Worm (Caenorhabditis elegans): ENCODE measurements around the gene nas-4.

Gene nas-4

DNA sequence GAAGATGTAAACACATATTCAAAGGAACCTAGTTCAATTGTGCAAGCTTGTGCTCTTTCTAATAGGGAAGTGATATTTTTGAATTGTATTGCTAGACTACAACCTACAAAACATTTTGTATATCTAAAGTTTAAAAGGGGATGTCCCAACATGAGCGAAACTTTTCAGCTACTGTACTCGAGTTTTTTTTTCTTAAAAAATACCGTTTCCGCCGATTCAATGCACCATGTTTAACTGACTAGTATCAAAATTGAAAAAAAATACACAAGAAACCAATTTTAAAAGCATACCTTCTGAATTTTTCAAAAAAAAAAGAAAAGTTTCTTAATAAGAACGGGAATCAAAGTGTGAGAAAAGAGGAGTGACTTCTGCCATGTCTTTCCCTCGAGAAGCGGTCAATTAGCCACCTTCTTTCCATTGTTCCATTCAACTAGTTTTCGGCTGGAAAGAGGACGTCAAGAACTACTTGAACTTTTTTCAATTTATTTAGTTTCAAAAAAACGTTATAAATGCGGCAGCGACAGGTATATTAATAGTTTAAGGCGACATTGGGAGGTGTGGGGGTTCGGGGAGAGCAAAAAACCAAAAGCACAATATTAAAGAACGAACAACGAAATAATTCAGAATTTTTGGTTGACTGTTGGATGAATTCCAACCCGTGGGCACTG, at the start of gene nas-4:
Gene nas-4, minus strand, starts transcription at position 351 of the 668 bp plus-strand sequence.
- TF ChIP-seq cog-1 (tag; optimal IDR thresholded peaks at IDR 0.05) (no peak), T22C8.4 (GFP tag; IDR thresholded peaks at IDR 0.05) (no peak), ztf-23 (GFP tag; IDR thresholded peaks at IDR 0.05) (no peak), klf-2 (GFP tag; conservative IDR thresholded peaks at IDR 0.05) (no peak), ztf-29 (GFP tag; IDR thresholded peaks at IDR 0.05) (no peak), tab-1 (GFP tag; IDR thresholded peaks at IDR 0.05) (no peak), ref-1 (GFP tag; conservative IDR thresholded peaks at IDR 0.05) (no peak), med-1 (GFP tag; optimal IDR thresholded peaks at IDR 0.05; ENCODE audit: insufficient read depth) (no peak), flt-1 (GFP tag; IDR thresholded peaks at IDR 0.05) (no peak)

DNA sequence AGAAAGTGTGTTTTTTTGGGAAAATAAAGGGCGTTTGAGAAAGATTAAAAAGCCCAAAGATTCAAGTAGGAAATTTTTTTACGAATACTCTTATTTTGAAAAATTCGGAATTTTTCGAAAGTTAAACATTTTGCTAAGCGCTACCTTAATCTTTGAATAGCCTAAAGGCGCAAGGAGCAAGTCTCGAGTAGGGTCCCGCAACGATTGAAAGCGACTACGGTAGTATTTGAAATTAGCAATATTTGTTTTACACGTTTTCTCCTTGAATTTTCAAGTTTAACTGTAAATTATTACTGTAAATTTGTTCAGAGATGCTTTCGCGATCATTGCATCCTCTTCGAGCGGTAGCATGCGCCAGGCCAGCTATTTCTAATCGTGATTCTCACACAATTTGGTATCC, 49.5 kb upstream of the nas-4 start, which contains the start of gene nduf-2.2:
Gene nduf-2.2, plus strand, starts transcription at position 310 of the 400 bp plus-strand sequence.
- no peak for TF ChIP-seq ztf-29 (GFP tag; IDR thresholded peaks at IDR 0.05)
- no peak for TF ChIP-seq med-1 (GFP tag; optimal IDR thresholded peaks at IDR 0.05; ENCODE audit: insufficient read depth)
- TF ChIP-seq cog-1 (tag; optimal IDR thresholded peaks at IDR 0.05) = no peak
- no peak for TF ChIP-seq T22C8.4 (GFP tag; IDR thresholded peaks at IDR 0.05)
- TF ChIP-seq klf-2 (GFP tag; conservative IDR thresholded peaks at IDR 0.05) = no peak

DNA sequence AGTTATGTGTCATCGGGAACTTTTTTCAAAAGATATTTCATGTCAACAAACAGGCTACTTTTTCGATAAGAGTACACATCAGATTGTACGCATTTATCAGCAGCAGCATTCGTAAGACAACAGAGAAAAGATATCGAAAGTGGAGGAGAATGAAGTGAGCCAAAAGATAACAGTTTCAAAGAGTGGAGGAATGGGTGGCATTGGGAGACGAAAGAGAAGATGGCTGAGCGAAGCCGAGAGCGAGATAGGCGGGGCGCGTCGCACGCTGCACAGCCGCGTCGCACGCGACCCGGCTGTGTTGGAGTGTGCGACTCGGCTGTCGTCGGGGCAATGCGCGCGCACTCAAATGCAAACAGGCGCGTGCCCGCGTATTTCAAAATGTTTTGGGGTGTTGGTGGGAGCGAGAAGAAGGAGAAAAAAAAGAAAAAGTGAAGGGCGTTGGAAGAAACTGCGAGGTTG, 48.7 kb upstream of the nas-4 start:
- TF ChIP-seq T22C8.4 (GFP tag; IDR thresholded peaks at IDR 0.05) (no peak), ztf-29 (GFP tag; IDR thresholded peaks at IDR 0.05) (peak; percentile 52; the same call in 1 of the 2 replicates), ztf-23 (GFP tag; IDR thresholded peaks at IDR 0.05) (0 out of 2 replicates have a peak, but pooled peaks have one; percentile 6)

DNA sequence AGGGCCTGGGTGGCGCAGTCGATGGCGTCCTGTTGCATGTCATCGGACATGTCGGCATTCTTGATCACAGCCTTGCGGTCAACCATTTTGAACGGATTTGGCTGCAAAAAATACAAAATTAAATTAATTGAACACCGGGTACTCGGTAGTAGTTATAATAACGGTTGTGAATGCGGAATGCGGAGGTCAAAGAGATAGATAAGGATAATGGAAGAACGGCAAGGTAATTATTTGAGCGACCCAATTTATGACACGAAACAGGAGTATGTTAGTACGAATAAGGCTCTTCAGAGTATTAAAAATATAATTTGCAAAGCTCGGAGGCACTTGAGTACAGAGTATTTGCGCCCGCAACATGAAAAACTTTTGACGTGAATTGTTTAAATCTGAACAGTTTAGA, 48.2 kb upstream of the nas-4 start, which contains the start of gene dlc-1:
Gene dlc-1, minus strand, starts transcription at position 101 of the 400 bp plus-strand sequence.
- TF ChIP-seq ztf-23 (GFP tag; IDR thresholded peaks at IDR 0.05) = no peak
- TF ChIP-seq klf-2 (GFP tag; conservative IDR thresholded peaks at IDR 0.05) = no peak
- TF ChIP-seq ztf-29 (GFP tag; IDR thresholded peaks at IDR 0.05) = no peak
- no peak for TF ChIP-seq flt-1 (GFP tag; IDR thresholded peaks at IDR 0.05)
- TF ChIP-seq T22C8.4 (GFP tag; IDR thresholded peaks at IDR 0.05) = no peak
- no peak for TF ChIP-seq cog-1 (tag; optimal IDR thresholded peaks at IDR 0.05)
- TF ChIP-seq med-1 (GFP tag; optimal IDR thresholded peaks at IDR 0.05; ENCODE audit: insufficient read depth) = no peak
- no peak for TF ChIP-seq tab-1 (GFP tag; IDR thresholded peaks at IDR 0.05)

DNA sequence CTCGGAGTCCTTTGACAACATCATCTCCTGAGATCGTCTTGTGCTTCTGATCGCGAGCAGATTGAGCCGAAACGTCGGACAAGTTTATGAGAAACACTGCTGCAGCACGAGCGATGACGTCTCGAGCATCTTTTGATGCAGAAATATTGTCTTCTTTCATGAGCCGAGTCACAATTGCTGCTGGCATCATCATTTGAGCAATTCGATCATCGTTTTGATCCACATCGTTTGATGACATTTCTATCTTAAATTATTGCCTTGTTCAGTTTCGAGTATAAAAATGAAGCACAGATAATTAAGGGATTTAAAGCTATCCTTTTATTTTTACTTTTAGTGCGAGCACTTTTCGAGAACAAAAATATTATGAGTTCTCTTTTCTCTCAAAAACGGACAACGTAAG, 47.2 kb upstream of the nas-4 start, which contains the start of gene T26A5.8:
Gene T26A5.8, minus strand, starts transcription at position 247 of the 400 bp plus-strand sequence.
- TF ChIP-seq ref-1 (GFP tag; conservative IDR thresholded peaks at IDR 0.05) (no peak), tab-1 (GFP tag; IDR thresholded peaks at IDR 0.05) (no peak), cog-1 (tag; optimal IDR thresholded peaks at IDR 0.05) (no peak), med-1 (GFP tag; optimal IDR thresholded peaks at IDR 0.05; ENCODE audit: insufficient read depth) (no peak), klf-2 (GFP tag; conservative IDR thresholded peaks at IDR 0.05) (no peak)

DNA sequence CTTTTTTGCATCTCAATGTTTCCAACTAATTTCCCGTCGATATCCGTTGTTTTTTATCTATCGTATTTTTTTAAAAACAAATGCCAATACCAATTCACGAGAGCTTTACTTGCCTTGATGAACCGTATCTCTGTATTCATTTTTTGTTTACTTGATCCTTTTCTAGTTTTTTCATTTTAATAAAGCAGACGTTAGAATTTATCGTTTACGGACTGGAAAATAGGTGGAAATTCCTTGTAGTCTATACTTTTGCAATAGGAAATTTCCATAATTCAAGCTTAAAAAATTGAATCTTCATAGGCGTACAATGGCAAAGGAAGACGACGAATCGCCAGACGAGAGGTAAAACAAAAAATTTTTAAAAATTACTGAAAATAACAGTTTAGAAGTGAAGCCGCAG, 44.4 kb upstream of the nas-4 start, which contains the start of gene algn-1:
Gene algn-1, plus strand, starts transcription at position 301 of the 400 bp plus-strand sequence.
- no peak for TF ChIP-seq ztf-29 (GFP tag; IDR thresholded peaks at IDR 0.05)

DNA sequence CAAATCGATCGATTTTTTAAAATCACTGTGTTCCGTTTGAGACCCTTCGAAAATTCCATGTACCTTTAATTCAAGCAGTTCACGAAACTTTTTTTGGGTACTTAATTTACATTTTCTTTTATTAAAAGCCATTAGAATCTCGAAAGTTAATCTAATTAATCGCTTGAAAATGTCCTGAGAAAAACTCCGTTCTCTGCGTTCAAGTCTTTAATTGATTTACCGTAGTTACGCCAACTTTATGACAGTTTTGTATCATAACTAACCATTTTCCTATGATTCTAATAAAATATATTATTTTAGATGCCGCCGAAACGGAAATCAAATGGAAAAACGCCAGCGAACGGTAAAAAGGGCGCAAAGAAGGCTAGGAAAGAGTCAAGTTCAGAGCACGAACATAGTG, 38.7 kb upstream of the nas-4 start, which contains the start of gene jhdm-1:
Gene jhdm-1, plus strand, starts transcription at position 301 of the 400 bp plus-strand sequence.
- no peak for TF ChIP-seq med-1 (GFP tag; optimal IDR thresholded peaks at IDR 0.05; ENCODE audit: insufficient read depth)
- no peak for TF ChIP-seq ztf-23 (GFP tag; IDR thresholded peaks at IDR 0.05)
- TF ChIP-seq T22C8.4 (GFP tag; IDR thresholded peaks at IDR 0.05) = no peak
- TF ChIP-seq ztf-29 (GFP tag; IDR thresholded peaks at IDR 0.05) = no peak
- TF ChIP-seq ref-1 (GFP tag; conservative IDR thresholded peaks at IDR 0.05) = no peak
- no peak for TF ChIP-seq cog-1 (tag; optimal IDR thresholded peaks at IDR 0.05)
- no peak for TF ChIP-seq klf-2 (GFP tag; conservative IDR thresholded peaks at IDR 0.05)
- no peak for TF ChIP-seq flt-1 (GFP tag; IDR thresholded peaks at IDR 0.05)
- no peak for TF ChIP-seq tab-1 (GFP tag; IDR thresholded peaks at IDR 0.05)

DNA sequence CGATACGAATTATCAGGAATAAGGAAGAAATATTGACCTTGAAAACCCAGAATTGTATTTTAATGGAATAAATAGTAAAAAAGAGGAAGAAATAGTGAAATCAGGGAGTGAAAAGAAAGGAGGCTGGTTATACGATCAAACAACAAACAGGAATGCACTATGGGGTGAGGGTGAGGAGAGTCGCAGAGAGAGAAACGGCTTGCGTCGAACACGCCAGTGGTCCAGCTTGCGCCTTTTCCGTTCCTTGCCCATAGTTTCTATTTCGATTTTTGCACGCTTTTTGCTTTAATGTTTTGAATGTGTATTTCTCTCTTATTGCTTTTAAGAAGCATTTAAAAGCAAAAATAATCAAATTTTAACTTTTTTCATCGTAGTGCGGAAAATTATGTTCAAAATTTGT, 38.2 kb upstream of the nas-4 start:
- TF ChIP-seq flt-1 (GFP tag; IDR thresholded peaks at IDR 0.05) = peak; percentile 74
- peak; percentile 85 for TF ChIP-seq ztf-23 (GFP tag; IDR thresholded peaks at IDR 0.05)
- TF ChIP-seq ref-1 (GFP tag; conservative IDR thresholded peaks at IDR 0.05) = 0 out of 2 replicates have a peak, but pooled peaks have one; percentile 34
- TF ChIP-seq klf-2 (GFP tag; conservative IDR thresholded peaks at IDR 0.05) = no peak
- peak; percentile 62; the same call in 1 of the 2 replicates for TF ChIP-seq tab-1 (GFP tag; IDR thresholded peaks at IDR 0.05)
- TF ChIP-seq cog-1 (tag; optimal IDR thresholded peaks at IDR 0.05) = peak; percentile 74
- TF ChIP-seq T22C8.4 (GFP tag; IDR thresholded peaks at IDR 0.05) = 0 out of 2 replicates have a peak, but pooled peaks have one; percentile 36
- peak; percentile 74 for TF ChIP-seq ztf-29 (GFP tag; IDR thresholded peaks at IDR 0.05)
- TF ChIP-seq med-1 (GFP tag; optimal IDR thresholded peaks at IDR 0.05; ENCODE audit: insufficient read depth) = peak; percentile 35

DNA sequence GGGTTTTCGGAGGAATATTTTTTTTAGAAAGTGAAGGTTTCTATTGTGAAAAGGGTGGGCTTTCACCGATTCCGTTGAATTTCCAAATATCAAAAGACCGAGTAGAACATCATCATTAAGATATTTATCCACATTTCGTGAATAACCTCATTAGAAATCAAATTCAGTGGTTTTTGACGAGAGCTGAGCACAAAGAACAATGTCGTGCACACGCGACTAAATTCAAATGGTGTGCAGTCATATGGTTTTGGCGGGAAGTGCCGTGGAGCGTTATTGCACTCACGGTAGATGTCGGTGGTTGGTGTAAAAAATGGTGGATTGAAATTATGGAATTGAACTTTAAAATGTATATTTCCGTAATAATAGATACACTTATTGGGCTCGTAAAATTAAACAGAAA, 37.2 kb upstream of the nas-4 start:
- TF ChIP-seq ztf-23 (GFP tag; IDR thresholded peaks at IDR 0.05) (no peak), tab-1 (GFP tag; IDR thresholded peaks at IDR 0.05) (no peak), ztf-29 (GFP tag; IDR thresholded peaks at IDR 0.05) (no peak), cog-1 (tag; optimal IDR thresholded peaks at IDR 0.05) (no peak), med-1 (GFP tag; optimal IDR thresholded peaks at IDR 0.05; ENCODE audit: insufficient read depth) (no peak)

DNA sequence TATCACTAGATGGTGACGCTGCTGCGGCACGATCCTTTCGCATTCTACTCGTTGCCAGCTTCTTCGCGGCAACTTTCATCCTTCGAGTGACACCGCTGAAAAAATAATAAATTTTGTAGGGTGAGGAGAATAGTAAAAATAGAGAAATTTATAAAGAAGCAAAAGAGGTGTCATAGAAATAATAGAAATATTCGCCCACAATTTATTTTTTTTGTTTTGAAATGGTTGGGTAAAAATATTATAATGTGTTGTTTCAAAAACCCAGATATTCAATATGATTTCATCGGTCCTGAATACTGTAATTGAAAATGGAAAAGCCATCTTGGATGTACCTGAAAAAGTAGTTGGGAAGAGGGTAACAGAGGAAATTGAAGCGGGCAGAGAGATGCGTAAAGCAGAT, 36.8 kb upstream of the nas-4 start, which contains the start of gene set-1:
Gene set-1, minus strand, starts transcription at position 101 of the 400 bp plus-strand sequence.
- TF ChIP-seq tab-1 (GFP tag; IDR thresholded peaks at IDR 0.05) (no peak), cog-1 (tag; optimal IDR thresholded peaks at IDR 0.05) (no peak), ztf-29 (GFP tag; IDR thresholded peaks at IDR 0.05) (no peak), T22C8.4 (GFP tag; IDR thresholded peaks at IDR 0.05) (no peak), ref-1 (GFP tag; conservative IDR thresholded peaks at IDR 0.05) (no peak), klf-2 (GFP tag; conservative IDR thresholded peaks at IDR 0.05) (no peak), ztf-23 (GFP tag; IDR thresholded peaks at IDR 0.05) (no peak), flt-1 (GFP tag; IDR thresholded peaks at IDR 0.05) (no peak), med-1 (GFP tag; optimal IDR thresholded peaks at IDR 0.05; ENCODE audit: insufficient read depth) (no peak)

All from whole organism, midembryonic.